Fruit fly (Drosophila melanogaster) S2 (cell line): ENCODE measurements around the gene Grasp65.

Experiments
- CG8478 ChIP-seq: fragments of >200 bp; optimal IDR thresholded peaks from 2 replicates; lab custom pipeline; 2018
- CTCF ChIP-seq, 2 experiments: fragments of >200 bp; optimal IDR thresholded peaks; 2 replicates each; lab custom pipeline; 2018

The Grasp65 gene

DNA sequence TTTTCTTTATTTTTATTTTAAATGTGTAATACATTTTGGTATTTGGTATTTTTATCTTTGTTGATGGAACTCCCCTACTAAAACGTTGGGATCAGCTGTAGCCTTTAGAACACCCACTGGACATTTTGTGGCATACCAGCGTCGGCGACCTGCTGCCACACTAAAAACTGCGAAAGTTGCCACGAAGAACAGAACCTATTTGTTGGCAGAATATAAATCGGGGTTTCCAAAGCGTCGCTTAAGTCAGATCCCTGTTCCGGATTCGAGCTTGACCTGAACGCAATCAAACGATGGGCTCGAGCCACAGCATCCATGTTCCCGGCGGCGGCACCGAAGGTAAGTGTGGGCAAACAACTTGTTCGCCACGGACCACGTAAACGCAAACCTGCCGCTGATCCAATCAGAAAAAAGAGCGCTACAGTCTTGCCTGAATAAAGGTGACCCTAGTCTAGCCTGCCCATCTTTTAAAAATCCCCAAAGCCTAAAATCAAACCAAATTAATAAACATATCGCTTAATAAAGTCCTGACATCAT lies at the start of gene Grasp65:
TSS of gene Grasp65 (plus strand) at position 173 of the 534 bp plus-strand sequence.
- TF ChIP-seq CTCF (optimal IDR thresholded peaks at IDR 0.05; lab: Kevin White, UChicago) (no peak), CG8478 (lab: Kevin White, UChicago) (no peak)

DNA sequence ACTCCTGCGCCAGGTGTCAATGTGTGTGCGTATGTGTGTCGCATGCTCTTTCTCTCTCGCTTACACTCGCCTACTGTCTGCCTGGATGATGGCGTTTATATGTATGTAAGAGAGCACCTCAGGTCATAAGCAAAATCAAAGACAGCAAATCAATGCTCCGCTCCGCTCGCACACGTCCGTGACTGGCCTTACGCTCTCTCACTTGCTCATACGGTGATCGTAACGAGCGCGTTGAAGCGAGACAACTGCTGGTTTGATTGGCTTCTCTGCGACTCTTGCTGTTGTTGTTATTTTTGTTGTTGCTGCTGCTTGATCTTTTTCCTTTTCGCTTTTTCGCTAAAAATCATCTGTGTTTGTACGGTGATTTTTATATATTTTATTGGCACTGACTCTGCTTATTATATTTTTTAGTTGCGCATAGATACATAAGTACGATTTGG lies 29.2 kb upstream of the Grasp65 start:
- TF ChIP-seq CTCF (optimal IDR thresholded peaks at IDR 0.05; lab: Kevin White, UChicago) (peak; percentile 17 to 49), CG8478 (lab: Kevin White, UChicago) (no peak)

DNA sequence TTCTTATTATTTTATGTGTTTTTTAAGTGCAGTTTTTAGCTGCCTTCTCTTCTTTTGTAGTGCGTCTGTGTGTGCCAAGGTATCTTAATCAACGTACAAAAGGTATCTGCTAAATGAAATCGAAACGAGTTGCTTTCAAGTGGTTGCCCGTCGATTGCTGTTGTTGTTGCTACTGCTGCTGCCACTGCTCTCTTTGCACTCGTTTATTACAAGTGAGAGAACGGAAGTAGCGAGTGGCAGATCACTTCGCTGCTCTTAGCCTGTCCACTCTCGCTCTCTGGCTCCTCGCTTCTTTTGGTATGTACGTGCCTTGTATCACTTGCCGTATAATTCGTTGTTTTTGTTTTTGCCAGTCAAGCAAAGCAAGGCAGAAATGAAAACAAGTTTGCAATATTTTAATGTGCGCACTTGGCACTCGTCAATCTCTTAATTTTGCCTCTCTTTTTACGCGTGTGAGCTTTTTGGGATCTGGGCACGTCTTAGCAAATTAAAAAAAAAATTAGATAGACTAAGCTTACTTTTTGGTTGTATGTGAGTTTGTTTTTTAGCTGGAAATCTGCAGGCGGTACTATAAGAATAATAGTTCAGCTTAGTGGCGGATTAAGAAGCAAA lies 28.4 kb upstream of the Grasp65 start:
- no peak for TF ChIP-seq CTCF (optimal IDR thresholded peaks at IDR 0.05; lab: Kevin White, UChicago)
- no peak for TF ChIP-seq CG8478 (lab: Kevin White, UChicago)

DNA sequence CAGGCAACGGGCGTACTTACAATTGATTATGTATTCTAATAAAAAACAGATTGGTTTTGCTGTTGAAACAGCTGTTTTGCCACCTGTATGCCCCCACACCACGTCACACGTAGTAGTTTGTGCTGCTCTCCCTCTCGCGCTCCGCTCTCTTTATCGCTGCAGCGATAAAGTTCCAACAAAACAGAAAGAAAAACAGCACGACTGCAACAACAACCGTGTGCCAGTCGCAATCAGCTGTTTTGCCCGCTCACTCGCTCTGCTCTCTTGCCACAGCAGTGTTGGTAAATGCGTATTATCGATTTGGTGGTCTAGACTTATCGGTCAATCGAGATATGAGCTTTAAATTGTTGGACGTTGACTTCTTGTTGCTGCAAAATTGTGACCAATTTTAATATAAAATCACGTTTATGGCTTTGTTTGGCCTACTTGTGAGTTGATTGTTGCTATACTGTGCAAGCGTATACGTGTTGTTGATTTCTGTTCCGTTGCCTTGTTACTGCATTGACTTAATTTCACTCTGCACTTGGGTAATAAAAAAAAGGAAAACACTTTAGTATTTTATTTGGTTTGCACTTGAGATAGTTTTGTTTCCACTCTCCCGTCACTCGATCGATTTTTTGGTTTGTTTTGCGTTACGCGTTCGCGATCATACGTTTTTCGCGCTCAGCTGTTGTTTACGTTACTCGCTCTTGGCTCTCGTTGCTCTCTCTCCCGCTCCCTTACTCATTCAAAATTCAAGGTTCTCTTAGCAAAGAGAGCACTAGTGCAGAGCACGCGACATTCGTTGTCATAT lies 27.7 kb upstream of the Grasp65 start:
- TF ChIP-seq CG8478 (lab: Kevin White, UChicago): no peak
- no peak for TF ChIP-seq CTCF (optimal IDR thresholded peaks at IDR 0.05; lab: Kevin White, UChicago)

DNA sequence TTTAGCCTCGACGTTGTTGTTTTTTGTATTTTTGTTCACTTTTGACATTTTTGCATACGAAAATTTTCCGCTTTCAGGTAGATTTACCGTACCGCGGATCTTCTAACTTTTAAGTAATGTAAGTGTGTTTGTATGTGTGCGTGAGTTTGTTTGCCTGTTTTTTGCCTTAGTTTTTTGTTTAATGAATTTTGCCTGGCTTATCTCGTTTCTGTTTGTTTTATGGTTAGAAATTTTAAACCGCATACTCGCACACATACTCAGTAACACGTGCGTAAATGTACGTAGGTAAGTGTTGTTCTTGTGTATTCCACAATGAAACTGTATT lies 27.1 kb upstream of the Grasp65 start:
- TF ChIP-seq CG8478 (lab: Kevin White, UChicago) (no peak), CTCF (optimal IDR thresholded peaks at IDR 0.05; lab: Kevin White, UChicago) (no peak)

DNA sequence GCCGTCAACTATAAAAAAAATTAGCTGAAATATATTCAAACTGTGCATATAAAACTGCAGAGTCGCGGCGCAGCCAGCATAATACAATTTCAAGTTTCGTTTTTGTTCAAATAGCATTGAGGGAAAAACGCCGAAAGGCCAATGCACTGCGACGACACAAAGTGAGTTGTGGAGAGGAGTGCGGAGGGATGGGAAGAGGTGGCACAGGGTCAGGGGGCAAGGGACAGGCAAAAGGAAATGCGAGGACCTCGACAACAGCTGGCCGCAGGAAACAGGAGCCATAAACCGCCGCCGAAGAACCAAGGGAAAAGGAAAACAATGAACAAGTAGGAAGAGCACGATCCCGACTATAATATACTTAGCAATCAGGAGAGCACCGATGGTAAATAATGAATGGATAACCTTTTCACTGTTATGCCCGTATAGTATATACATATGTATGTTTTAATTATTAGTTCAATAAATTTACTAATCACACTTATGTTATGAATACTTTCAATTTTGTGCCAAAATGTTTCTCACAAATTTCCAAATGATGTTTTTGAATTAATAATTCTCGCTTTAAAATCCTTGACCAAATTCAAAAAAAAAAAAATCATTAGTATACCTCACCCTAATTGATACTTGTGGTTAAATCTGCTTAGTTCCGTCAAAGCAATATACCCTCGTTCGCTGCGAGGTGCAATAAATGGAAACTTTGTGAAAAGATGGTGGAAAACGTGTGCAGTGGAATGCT lies 26.0 kb upstream of the Grasp65 start:
- TF ChIP-seq CTCF (optimal IDR thresholded peaks at IDR 0.05; lab: Kevin White, UChicago): no peak
- TF ChIP-seq CG8478 (lab: Kevin White, UChicago): no peak

DNA sequence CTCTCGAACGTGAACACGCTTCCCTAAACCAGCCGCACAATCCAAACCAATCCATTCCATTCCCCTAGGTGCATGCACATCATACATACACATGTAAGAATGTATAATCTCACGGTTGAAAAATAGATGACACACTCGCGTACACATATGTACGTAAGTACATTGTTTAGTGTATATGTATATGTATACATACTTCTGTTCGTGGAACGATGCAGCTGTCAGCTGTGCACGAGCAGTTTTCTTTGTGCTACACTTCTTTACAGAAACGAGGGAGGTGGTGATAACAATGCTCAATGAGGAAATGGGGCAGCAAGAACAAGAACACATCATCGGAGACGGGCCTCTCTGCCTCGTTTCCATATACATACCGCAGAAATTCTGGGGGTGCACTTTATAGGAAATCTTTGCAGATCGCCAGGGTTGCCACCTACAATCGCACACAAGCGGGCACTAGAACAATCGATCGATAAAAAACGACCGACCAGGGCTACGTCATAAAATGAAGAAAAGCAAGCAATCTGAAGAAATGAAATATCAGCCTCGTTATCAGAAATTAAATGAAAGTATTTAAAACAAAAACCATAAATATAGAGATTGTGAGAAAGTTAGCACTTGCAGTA lies 25.3 kb upstream of the Grasp65 start:
- TF ChIP-seq CG8478 (lab: Kevin White, UChicago): no peak
- no peak for TF ChIP-seq CTCF (optimal IDR thresholded peaks at IDR 0.05; lab: Kevin White, UChicago)

DNA sequence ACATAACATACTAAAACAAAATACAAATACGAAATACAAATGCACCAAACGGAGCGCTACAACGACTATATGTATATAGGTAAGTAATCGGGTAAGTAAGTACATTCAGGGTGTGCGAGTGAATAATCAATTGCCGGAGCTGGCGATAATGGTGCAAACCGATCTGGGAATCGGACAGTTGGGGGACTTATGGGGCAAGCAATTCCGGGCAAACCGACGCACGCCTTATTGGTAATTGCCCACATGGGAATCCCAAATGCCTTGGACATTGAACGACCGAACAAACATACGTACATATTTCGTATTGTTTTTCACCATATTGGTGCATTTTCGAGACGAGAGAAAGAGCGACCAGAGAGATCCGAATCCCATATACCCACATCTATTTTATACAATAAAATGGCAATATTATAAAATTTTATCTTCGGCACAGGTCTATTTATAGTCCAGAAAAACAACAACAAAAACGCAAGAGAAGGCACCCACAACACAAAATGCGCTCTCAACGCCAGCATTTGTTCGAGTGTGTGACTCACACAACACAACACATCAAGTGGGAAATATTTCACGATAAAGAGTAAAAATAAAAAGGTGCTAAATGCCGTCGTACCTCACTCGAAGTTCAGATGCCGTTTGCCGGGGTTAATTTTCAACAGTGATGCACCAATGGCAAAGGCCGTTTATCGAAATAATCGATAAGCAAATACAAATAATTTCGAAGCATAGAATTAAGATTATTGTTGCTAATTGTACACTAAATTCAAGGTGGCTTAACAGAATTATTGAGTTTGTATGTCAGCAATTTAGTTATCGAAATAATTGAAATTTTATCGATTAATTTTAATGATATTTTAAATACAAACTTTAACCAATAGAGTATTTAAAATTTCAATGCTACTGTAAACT lies 24.3 kb upstream of the Grasp65 start:
- TF ChIP-seq CG8478 (lab: Kevin White, UChicago): no peak
- no peak for TF ChIP-seq CTCF (optimal IDR thresholded peaks at IDR 0.05; lab: Kevin White, UChicago)

DNA sequence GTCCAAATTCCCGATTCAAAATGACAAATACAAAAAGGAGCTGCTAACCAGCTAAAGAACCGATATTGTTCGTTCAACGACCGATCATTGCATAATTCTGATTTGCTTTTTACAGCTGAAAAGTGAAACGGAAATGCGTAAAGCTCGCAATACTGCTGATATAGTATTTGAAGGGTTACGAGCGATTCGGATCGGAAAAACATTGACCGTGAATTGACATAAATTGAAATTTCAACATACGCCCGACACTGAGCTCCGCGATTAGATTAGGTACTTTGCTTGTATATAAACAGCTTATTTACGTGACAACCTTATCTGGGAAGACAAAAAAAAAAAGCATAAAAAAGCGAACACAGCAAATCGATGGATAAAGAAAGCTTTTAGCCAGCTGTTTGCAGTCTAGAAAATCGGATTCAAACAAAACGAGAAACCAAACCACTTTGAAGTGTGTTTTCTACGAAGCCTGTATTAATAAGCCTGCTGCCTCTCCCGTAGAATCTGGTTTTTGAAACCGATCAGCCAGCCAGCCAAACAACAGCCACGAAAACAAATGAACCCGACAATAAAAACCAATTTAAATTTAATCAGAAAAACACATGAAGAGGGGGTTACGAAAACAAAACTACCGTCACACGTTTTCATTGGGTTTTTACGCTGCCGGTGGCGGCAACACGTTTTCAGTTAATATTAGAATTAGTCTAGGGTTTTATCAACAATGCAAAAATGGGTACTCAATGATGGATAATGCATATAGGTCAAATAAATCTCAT lies 23.1 kb upstream of the Grasp65 start:
- TF ChIP-seq CG8478 (lab: Kevin White, UChicago): no peak
- TF ChIP-seq CTCF (optimal IDR thresholded peaks at IDR 0.05; lab: Kevin White, UChicago): no peak

DNA sequence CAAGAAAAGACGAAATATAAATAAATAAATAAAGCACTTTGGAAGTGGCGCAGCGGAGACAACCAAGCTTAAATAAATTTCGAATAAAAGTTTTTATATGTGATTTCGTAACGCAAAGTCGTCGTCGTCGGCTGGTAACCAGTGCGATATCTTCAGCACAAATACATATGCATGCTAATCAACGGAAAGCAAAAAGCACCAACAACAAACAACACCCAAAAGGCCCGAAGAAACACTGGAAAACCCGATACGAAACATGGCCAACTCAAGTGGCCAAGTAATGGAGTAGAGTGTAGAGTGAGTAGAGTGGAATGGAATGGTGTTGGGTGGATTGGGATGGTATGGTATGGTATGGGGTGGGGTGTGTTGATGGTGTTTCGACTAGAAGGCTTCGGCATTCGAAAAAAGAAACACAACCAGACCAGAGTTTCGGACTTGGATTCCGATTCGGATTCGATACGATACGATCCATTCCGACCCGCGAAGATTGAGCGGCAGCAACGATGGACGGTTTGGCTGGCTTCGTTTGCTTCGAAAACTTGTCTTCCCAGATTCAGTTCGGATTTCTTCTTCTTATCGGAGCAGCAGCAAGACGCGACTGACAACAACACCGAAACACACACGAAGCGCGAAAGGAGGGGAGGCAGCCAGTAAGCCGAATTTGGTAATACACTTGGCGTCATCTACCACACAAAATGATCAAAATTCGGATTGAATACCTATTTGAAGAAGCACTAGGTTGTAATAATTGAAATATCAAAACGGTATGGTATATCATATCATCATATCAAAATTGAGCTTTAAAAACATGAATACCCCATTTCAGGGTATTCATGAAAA lies 22.0 kb upstream of the Grasp65 start:
- TF ChIP-seq CTCF (optimal IDR thresholded peaks at IDR 0.05; lab: Kevin White, UChicago) (no peak), CG8478 (lab: Kevin White, UChicago) (no peak)

DNA sequence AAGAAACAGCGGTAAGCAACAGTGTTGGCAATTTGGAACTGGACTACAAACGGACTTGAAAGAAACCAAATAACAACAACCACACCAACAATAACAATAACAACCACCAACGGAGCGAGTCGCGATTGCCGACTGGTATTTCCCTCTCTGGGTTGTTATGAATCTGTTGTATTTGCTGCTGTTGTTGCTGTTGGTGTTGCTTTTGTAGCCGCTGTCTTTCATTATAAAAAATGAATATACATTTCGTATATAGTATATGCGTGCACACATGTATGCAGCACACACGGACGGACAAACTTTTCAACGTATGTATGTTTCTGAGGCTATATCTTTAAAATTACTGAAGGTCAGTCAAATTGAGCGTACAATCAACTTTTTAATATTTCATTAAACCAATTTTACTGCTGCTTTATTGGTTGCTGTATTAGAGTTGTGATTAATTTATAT lies 21.3 kb upstream of the Grasp65 start:
- TF ChIP-seq CTCF (optimal IDR thresholded peaks at IDR 0.05; lab: Kevin White, UChicago): no peak
- TF ChIP-seq CG8478 (lab: Kevin White, UChicago): no peak
